Worm (Caenorhabditis elegans): ENCODE measurements around the gene jbts-14.

jbts-14 gene

ce11 chrX:8752546-8752945 is 48.4 kb downstream of the jbts-14 start (continued):
- TF ChIP-seq aha-1 (tag; optimal IDR thresholded peaks at IDR 0.05) (no peak), efl-1 (optimal IDR thresholded peaks at IDR 0.05) (no peak), efl-1 (GFP tag; optimal IDR thresholded peaks at IDR 0.05 in 1 of 2) (no peak), elt-3 (tag; optimal IDR thresholded peaks at IDR 0.05) (peak in 3 of 6 experiments; percentile 13 to 93 (median 75)), vab-15 (tag; optimal IDR thresholded peaks at IDR 0.05) (no peak), ceh-82 (tag; optimal IDR thresholded peaks at IDR 0.05) (no peak), swsn-7 (tag; optimal IDR thresholded peaks at IDR 0.05) (no peak), sup-37 (GFP tag; optimal IDR thresholded peaks at IDR 0.05) (no peak), xbp-1 (tag; optimal IDR thresholded peaks at IDR 0.05) (no peak), nhr-76 (tag; optimal IDR thresholded peaks at IDR 0.05) (no peak), mep-1 (tag; optimal IDR thresholded peaks at IDR 0.05) (peak; percentile 4), egl-13 (tag; optimal IDR thresholded peaks at IDR 0.05) (no peak), ceh-8 (GFP tag; optimal IDR thresholded peaks at IDR 0.05) (no peak), ets-5 (GFP tag; IDR thresholded peaks at IDR 0.05) (no peak), mab-9 (GFP tag; IDR thresholded peaks at IDR 0.05) (no peak), lin-13 (GFP tag; optimal IDR thresholded peaks at IDR 0.05) (no peak), zip-4 (GFP tag; optimal IDR thresholded peaks at IDR 0.05) (no peak), lsy-2 (tag; optimal IDR thresholded peaks at IDR 0.05) (peak in 1 of 2 experiments; percentile 27), ztf-4 (tag; optimal IDR thresholded peaks at IDR 0.05) (peak; percentile 11), hlh-4 (tag; optimal IDR thresholded peaks at IDR 0.05) (no peak), nhr-19 (GFP tag; conservative IDR thresholded peaks at IDR 0.05) (peak; percentile 25), fkh-4 (tag; optimal IDR thresholded peaks at IDR 0.05; ENCODE audit: borderline replicate concordance) (no peak), hlh-17 (GFP tag; optimal IDR thresholded peaks at IDR 0.05; ENCODE audit: borderline replicate concordance) (no peak), mdl-1 (tag; optimal IDR thresholded peaks at IDR 0.05) (peak in 1 of 2 experiments; percentile 61), fkh-10 (GFP tag; optimal IDR thresholded peaks at IDR 0.05) (no peak), tlp-1 (tag; optimal IDR thresholded peaks at IDR 0.05) (no peak), tbx-2 (tag; optimal IDR thresholded peaks at IDR 0.05) (peak; percentile 13), hpl-2 (GFP tag; optimal IDR thresholded peaks at IDR 0.05) (no peak), pqm-1 (tag; optimal IDR thresholded peaks at IDR 0.05) (no peak), nhr-90 (tag; optimal IDR thresholded peaks at IDR 0.05; ENCODE audit: poor library complexity) (peak; percentile 20), unc-62 (GFP tag; optimal IDR thresholded peaks at IDR 0.05) (no peak), zag-1 (tag; optimal IDR thresholded peaks at IDR 0.05) (no peak), F16B12.6 (tag; optimal IDR thresholded peaks at IDR 0.05) (no peak), unc-130 (tag; optimal IDR thresholded peaks at IDR 0.05) (no peak)

DNA sequence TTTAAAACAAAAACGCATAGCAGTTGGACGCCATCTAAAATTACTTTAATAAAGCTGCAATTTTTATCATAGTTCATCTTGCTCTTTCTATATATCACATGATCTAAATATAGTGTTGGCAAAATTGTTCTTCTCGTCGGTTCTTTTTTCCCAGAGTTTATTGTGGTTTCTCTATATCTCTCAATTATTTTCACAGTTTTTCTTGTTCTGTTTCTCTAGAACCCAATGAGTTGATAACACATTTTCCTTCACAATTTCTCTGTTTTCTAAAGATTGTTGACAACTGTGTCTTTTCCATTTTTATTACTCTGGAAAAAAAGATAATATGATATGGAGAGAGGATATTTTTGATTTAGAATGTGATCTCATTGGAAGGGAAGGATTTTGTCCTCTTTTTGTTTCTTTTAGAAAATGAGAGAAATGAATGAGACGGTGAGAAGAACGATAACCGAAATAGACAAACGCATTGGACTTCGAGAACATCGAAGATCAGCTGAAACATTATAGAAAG is 50.2 kb downstream of the jbts-14 start:
- TF ChIP-seq ceh-8 (GFP tag; optimal IDR thresholded peaks at IDR 0.05), result no peak
- TF ChIP-seq aha-1 (tag; optimal IDR thresholded peaks at IDR 0.05), result no peak
- peak; percentile 40 for TF ChIP-seq blmp-1 (tag; optimal IDR thresholded peaks at IDR 0.05)
- TF ChIP-seq lin-14 (GFP tag; optimal IDR thresholded peaks at IDR 0.05), result peak; percentile 51
- TF ChIP-seq elt-3 (tag; optimal IDR thresholded peaks at IDR 0.05), result peak in 2 of 6 experiments; percentile 48 to 88
- TF ChIP-seq lin-35 (GFP tag; optimal IDR thresholded peaks at IDR 0.05), result peak in 1 of 2 experiments; percentile 21
- TF ChIP-seq lsy-2 (tag; optimal IDR thresholded peaks at IDR 0.05), result peak in 1 of 2 experiments; percentile 56
- peak; percentile 62 for TF ChIP-seq nhr-20 (tag; optimal IDR thresholded peaks at IDR 0.05)
- TF ChIP-seq ceh-88 (GFP tag; IDR thresholded peaks at IDR 0.05), result no peak
- no peak for TF ChIP-seq efl-1 (optimal IDR thresholded peaks at IDR 0.05)
- TF ChIP-seq efl-1 (GFP tag; optimal IDR thresholded peaks at IDR 0.05 in 1 of 2), result peak in 1 of 2 experiments; percentile 71
- no peak for TF ChIP-seq unc-130 (tag; optimal IDR thresholded peaks at IDR 0.05)
- no peak for TF ChIP-seq pqm-1 (tag; optimal IDR thresholded peaks at IDR 0.05)
- peak; percentile 14 for TF ChIP-seq snu-23 (GFP tag; optimal IDR thresholded peaks at IDR 0.05)
- TF ChIP-seq nhr-71 (tag; optimal IDR thresholded peaks at IDR 0.05), result peak; percentile 32
- TF ChIP-seq grh-1 (GFP tag; IDR thresholded peaks at IDR 0.05), result no peak
- TF ChIP-seq ets-5 (GFP tag; IDR thresholded peaks at IDR 0.05), result no peak

Data from whole organism, L1 larva.